Fruit fly (Drosophila melanogaster): ENCODE data around the gene CG1792.

Gene CG1792

DNA sequence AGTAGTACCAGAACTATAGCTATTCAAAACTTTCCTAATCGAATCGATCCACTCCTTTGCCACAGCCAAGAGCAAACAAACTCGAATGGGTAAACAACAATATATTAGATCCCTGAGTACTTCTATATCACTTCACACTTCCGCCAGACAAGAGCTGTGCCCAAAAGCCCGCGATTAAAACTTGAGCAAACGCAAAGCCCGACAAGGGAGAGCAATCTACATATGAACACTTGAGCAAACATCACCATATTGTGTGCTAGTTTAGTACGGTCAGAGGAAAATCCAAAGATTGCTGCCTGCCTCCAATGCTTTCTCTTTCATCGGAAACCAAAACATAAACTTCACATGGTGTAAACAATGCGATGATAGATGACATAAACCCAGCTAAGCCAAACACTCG lies 12.4 kb upstream of the CG1792 start (continued):
- TF ChIP-seq Eip74EF (GFP tag; optimal IDR thresholded peaks at IDR 0.05) (peak in 1 of 2 experiments; percentile 34), CG17186 (GFP tag; optimal IDR thresholded peaks at IDR 0.05) (no peak), Side (GFP tag; optimal IDR thresholded peaks at IDR 0.05) (peak; percentile 33), CG10654 (GFP tag; optimal IDR thresholded peaks at IDR 0.05) (no peak), CG17568 (GFP tag; optimal IDR thresholded peaks at IDR 0.05) (peak; percentile 41), pzg (GFP tag; optimal IDR thresholded peaks at IDR 0.05) (no peak), MTF-1 (GFP tag; optimal IDR thresholded peaks at IDR 0.05; ENCODE audit: borderline replicate concordance) (peak; percentile 17), CG10543 (GFP tag; optimal IDR thresholded peaks at IDR 0.05) (peak; percentile 59), crp (GFP tag; optimal IDR thresholded peaks at IDR 0.05) (no peak), nerfin-1 (tag; optimal IDR thresholded peaks at IDR 0.05) (peak; percentile 28), CG13424 (tag; optimal IDR thresholded peaks at IDR 0.05) (peak; percentile 8), kay (GFP tag; optimal IDR thresholded peaks at IDR 0.05) (peak; percentile 2), Hr3 (GFP tag; optimal IDR thresholded peaks at IDR 0.05) (no peak), insv (GFP tag; optimal IDR thresholded peaks at IDR 0.05) (no peak), Nf-YC (tag; optimal IDR thresholded peaks at IDR 0.05) (peak; percentile 3), kni (GFP tag; optimal IDR thresholded peaks at IDR 0.05) (peak; percentile 21), CrebB (tag; optimal IDR thresholded peaks at IDR 0.05) (peak; percentile 4), bsh (GFP tag; optimal IDR thresholded peaks at IDR 0.05) (peak in 1 of 2 experiments; percentile 23), Dp (GFP tag; optimal IDR thresholded peaks at IDR 0.05) (no peak), ATbp (GFP tag; optimal IDR thresholded peaks at IDR 0.05) (peak; percentile 61), otp (GFP tag; IDR thresholded peaks at IDR 0.05) (no peak), Xrp1 (GFP tag; IDR thresholded peaks at IDR 0.05) (0 out of 2 replicates have a peak, but pooled peaks have one; percentile 6), CG6813 (GFP tag; optimal IDR thresholded peaks at IDR 0.05) (peak; percentile 60), Blimp-1 (GFP tag; optimal IDR thresholded peaks at IDR 0.05) (peak; percentile 82), Dad (GFP tag; optimal IDR thresholded peaks at IDR 0.05) (peak; percentile 1), CG14965 (GFP tag; optimal IDR thresholded peaks at IDR 0.05; ENCODE audit: borderline replicate concordance) (no peak), CG15514 (GFP tag; optimal IDR thresholded peaks at IDR 0.05) (peak; percentile 17), inv (GFP tag; IDR thresholded peaks at IDR 0.05; ENCODE audit: partially characterized antibody) (no peak), PHDP (tag; optimal IDR thresholded peaks at IDR 0.05) (peak; percentile 52), CG11696 (GFP tag; IDR thresholded peaks at IDR 0.05) (peak; percentile 8; the same call in 1 of the 2 replicates), CG33213 (GFP tag; optimal IDR thresholded peaks at IDR 0.05) (peak; percentile 10), CG2678 (tag; optimal IDR thresholded peaks at IDR 0.05) (peak; percentile 35), CG12219 (GFP tag; optimal IDR thresholded peaks at IDR 0.05) (peak; percentile 4), tap (tag; optimal IDR thresholded peaks at IDR 0.05) (no peak), CG7987 (GFP tag; optimal IDR thresholded peaks at IDR 0.05) (no peak), CG13287 (GFP tag; IDR thresholded peaks at IDR 0.05; ENCODE audit: partially characterized antibody) (no peak), org-1 (GFP tag; optimal IDR thresholded peaks at IDR 0.05) (peak; percentile 38), sna (GFP tag; IDR thresholded peaks at IDR 0.05; ENCODE audit: partially characterized antibody) (no peak), twi (tag; optimal IDR thresholded peaks at IDR 0.05) (peak; percentile 86), GATAe (GFP tag; conservative IDR thresholded peaks at IDR 0.05) (no peak), sens (GFP tag) (peak; percentile 49), HLH3B (GFP tag; IDR thresholded peaks at IDR 0.05) (peak; percentile 18; the same call in 1 of the 2 replicates), fd64A (GFP tag; optimal IDR thresholded peaks at IDR 0.05) (peak; percentile 57), odd (GFP tag; optimal IDR thresholded peaks at IDR 0.05) (peak; percentile 36), CG14014 (GFP tag; IDR thresholded peaks at IDR 0.05) (peak; percentile 31; the same call in 1 of the 2 replicates), Ravus (GFP tag; IDR thresholded peaks at IDR 0.05) (no peak), Bteb2 (GFP tag; optimal IDR thresholded peaks at IDR 0.05) (peak; percentile 30), CG8290 (GFP tag; optimal IDR thresholded peaks at IDR 0.05) (no peak), CG8290 (tag; optimal IDR thresholded peaks at IDR 0.05) (peak in 1 of 2 experiments; percentile 31)

Data from whole organism, embryonic.